Fruit fly (Drosophila melanogaster): ENCODE results near the gene AIF.

AIF gene

DNA sequence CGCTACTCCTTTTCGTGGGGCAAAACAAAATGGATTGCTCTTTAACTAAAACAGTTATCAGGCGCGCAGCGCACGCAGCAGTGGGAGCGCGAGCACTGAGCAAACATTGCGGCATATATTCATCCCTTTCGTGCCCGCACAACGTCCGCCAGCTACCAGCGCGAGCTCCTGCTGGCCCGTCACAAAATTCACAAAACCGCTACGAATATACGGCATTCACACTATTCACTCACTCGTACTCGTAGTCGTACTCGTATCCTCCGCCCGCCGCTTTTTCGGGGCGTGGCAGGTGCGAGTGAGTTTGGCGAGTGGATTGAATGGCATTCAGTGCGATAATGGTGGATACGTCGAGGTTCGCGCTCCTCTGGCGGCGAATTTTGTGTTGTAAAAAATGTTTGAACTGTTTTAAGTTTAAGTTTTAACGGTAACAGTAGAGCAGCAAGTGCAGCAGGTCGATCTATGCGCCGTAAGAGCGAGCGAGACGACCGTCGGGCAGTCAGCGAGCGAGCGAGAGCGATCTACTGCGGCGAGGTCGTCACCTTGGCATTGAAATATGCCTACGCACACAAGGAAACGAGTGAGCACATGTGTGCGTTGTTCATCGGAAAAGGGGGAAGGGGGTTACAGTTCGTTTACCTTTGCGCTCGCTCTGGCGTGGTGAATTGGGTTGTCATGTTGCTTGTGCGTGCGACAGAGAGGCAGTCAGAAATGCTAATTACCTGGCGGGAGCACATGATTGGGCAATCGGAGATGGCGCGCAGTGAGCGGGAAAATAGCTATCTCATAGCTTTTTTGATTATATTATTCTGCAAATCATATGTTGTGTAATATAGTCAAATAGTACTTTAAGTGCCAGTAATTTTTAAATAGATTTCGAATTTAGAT is 45.3 kb downstream of the AIF start (continued):
- TF ChIP-seq chinmo (GFP tag; IDR thresholded peaks at IDR 0.05; ENCODE audit: partially characterized antibody) (no peak), HHEX (GFP tag; optimal IDR thresholded peaks at IDR 0.05) (peak; percentile 76), CG15269 (tag; optimal IDR thresholded peaks at IDR 0.05) (peak; percentile 64), bigmax (GFP tag; optimal IDR thresholded peaks at IDR 0.05) (no peak), jing (GFP tag; optimal IDR thresholded peaks at IDR 0.05) (no peak), CG1024 (GFP tag; IDR thresholded peaks at IDR 0.05) (no peak), fd64A (GFP tag; optimal IDR thresholded peaks at IDR 0.05) (peak; percentile 66), ato (GFP tag; IDR thresholded peaks at IDR 0.05; ENCODE audit: partially characterized antibody) (no peak), wor (GFP tag; IDR thresholded peaks at IDR 0.05) (no peak), luna (GFP tag; optimal IDR thresholded peaks at IDR 0.05) (peak; percentile 19), CoRest (tag; optimal IDR thresholded peaks at IDR 0.05) (peak; percentile 67), pnt (GFP tag; optimal IDR thresholded peaks at IDR 0.05) (no peak), Atf3 (GFP tag; optimal IDR thresholded peaks at IDR 0.05) (no peak), bab2 (GFP tag; optimal IDR thresholded peaks at IDR 0.05) (no peak), crc (GFP tag; optimal IDR thresholded peaks at IDR 0.05) (no peak), CG31365 (tag; optimal IDR thresholded peaks at IDR 0.05) (peak; percentile 63), tx (GFP tag; optimal IDR thresholded peaks at IDR 0.05) (no peak), bcd (GFP tag; optimal IDR thresholded peaks at IDR 0.05) (no peak), Blimp-1 (GFP tag; optimal IDR thresholded peaks at IDR 0.05) (peak; percentile 16), CG6683 (GFP tag; optimal IDR thresholded peaks at IDR 0.05) (peak; percentile 59), her (GFP tag; optimal IDR thresholded peaks at IDR 0.05) (peak; percentile 75), CG17612 (GFP tag; IDR thresholded peaks at IDR 0.05) (no peak), wdn (GFP tag; IDR thresholded peaks at IDR 0.05) (no peak), CG17568 (GFP tag; optimal IDR thresholded peaks at IDR 0.05) (no peak), ssp (GFP tag; IDR thresholded peaks at IDR 0.05) (no peak), E2f2 (GFP tag; IDR thresholded peaks at IDR 0.05) (no peak), sima (GFP tag; optimal IDR thresholded peaks at IDR 0.05) (no peak), CG30431 (GFP tag; optimal IDR thresholded peaks at IDR 0.05) (no peak), knrl (GFP tag; IDR thresholded peaks at IDR 0.05; ENCODE audit: partially characterized antibody) (no peak), CG6791 (GFP tag; IDR thresholded peaks at IDR 0.05; ENCODE audit: partially characterized antibody) (no peak), trh (GFP tag; optimal IDR thresholded peaks at IDR 0.05) (no peak), Ravus (GFP tag; IDR thresholded peaks at IDR 0.05) (no peak), MBD-R2 (GFP tag; IDR thresholded peaks at IDR 0.05) (no peak), croc (GFP tag; conservative IDR thresholded peaks at IDR 0.05) (no peak), CG12219 (GFP tag; optimal IDR thresholded peaks at IDR 0.05) (peak; percentile 45), gsb-n (tag; optimal IDR thresholded peaks at IDR 0.05) (peak; percentile 98), CG1603 (tag; optimal IDR thresholded peaks at IDR 0.05) (peak; percentile 52), CG10979 (tag; optimal IDR thresholded peaks at IDR 0.05) (peak; percentile 37), Neu2 (GFP tag; optimal IDR thresholded peaks at IDR 0.05; ENCODE audit: borderline replicate concordance) (no peak), CG11696 (GFP tag; IDR thresholded peaks at IDR 0.05) (no peak), HmgZ (tag; optimal IDR thresholded peaks at IDR 0.05) (peak; percentile 86), CG4617 (GFP tag; optimal IDR thresholded peaks at IDR 0.05; ENCODE audit: borderline replicate concordance) (no peak), slbo (GFP tag; IDR thresholded peaks at IDR 0.05) (no peak), CG7745 (tag; optimal IDR thresholded peaks at IDR 0.05) (no peak), ems (GFP tag; optimal IDR thresholded peaks at IDR 0.05) (no peak), C15 (GFP tag; IDR thresholded peaks at IDR 0.05) (no peak), CG3407 (GFP tag; optimal IDR thresholded peaks at IDR 0.05) (peak; percentile 33), hkb (optimal IDR thresholded peaks at IDR 0.05) (peak; percentile 19), hkb (GFP tag; IDR thresholded peaks at IDR 0.05) (no peak), Drgx (GFP tag; IDR thresholded peaks at IDR 0.05) (no peak)
